Worm (Caenorhabditis elegans) whole organism, L2 larva: Measurements from ENCODE around the gene cyk-7.

Experiments
- ZK546.5 ChIP-seq: sonication (generic microtip); optimal IDR thresholded peaks from 2 replicates; lab custom pipeline; 2017; ENCODE audit warnings: missing biosample characterization, missing genetic modification characterization
- alr-1 ChIP-seq: fragments of 150-350 bp; optimal IDR thresholded peaks from 2 replicates; lab custom pipeline; 2014; ENCODE audit warnings: missing biosample characterization, missing genetic modification characterization
- ama-1 ChIP-seq: fragments of 150-350 bp; optimal IDR thresholded peaks from 2 replicates; lab custom pipeline; 2018; ENCODE audit warnings: inconsistent platforms
- elt-3 ChIP-seq: sonication (generic microtip); optimal IDR thresholded peaks from 2 replicates; lab custom pipeline; 2017; ENCODE audit warnings: missing biosample characterization, missing genetic modification characterization
- fos-1 ChIP-seq: fragments of 150-350 bp; optimal IDR thresholded peaks from 2 replicates; lab custom pipeline; 2014; ENCODE audit warnings: missing biosample characterization, missing genetic modification characterization
- lsy-2 ChIP-seq, 2 experiments: fragments of 150-350 bp in 1 of 2; sonication (generic microtip) in 1 of 2; optimal IDR thresholded peaks; 2 replicates each; lab custom pipeline; 2014 to 2017; ENCODE audit warnings: missing biosample characterization in 2 of 2, missing genetic modification characterization in 2 of 2
- mab-5 ChIP-seq: fragments of 150-350 bp; optimal IDR thresholded peaks from 2 replicates; lab custom pipeline; 2014; ENCODE audit warnings: missing biosample characterization, missing genetic modification characterization
- nhr-21 ChIP-seq: fragments of 150-350 bp; optimal IDR thresholded peaks from 2 replicates; lab custom pipeline; 2014; ENCODE audit warnings: missing biosample characterization, missing genetic modification characterization
- sem-4 ChIP-seq: fragments of 150-350 bp; optimal IDR thresholded peaks from 2 replicates; lab custom pipeline; 2014; ENCODE audit warnings: missing biosample characterization, missing genetic modification reagents, missing genetic modification characterization
- skn-1 ChIP-seq: sonication (generic microtip); optimal IDR thresholded peaks from 2 replicates; lab custom pipeline; 2017; ENCODE audit warnings: missing biosample characterization, missing genetic modification characterization
- snpc-4 ChIP-seq: fragments of 150-350 bp; optimal IDR thresholded peaks from 2 replicates; lab custom pipeline; 2014; ENCODE audit warnings: missing biosample characterization, missing genetic modification characterization
- unc-62 ChIP-seq: fragments of 150-350 bp; optimal IDR thresholded peaks from 2 replicates; lab custom pipeline; 2014; ENCODE audit warnings: missing biosample characterization, missing genetic modification reagents, missing genetic modification characterization
- ztf-1 ChIP-seq: fragments of 200-800 bp; sonication (Bioruptor generic); conservative IDR thresholded peaks from 2 replicates; pipeline ENCODE4 v1.3.6; 2022; ENCODE audit warnings: missing genetic modification characterization, missing compliant biosample characterization

ce11 chrIII:7792970-7793369 lies 2.2 kb downstream of the cyk-7 start:
- no peak for TF ChIP-seq ama-1 (lab: Kevin White, UChicago)
- no peak for TF ChIP-seq ZK546.5 (tag; lab: Kevin White, UChicago)
- peak; percentile 10 for TF ChIP-seq unc-62 (GFP tag; lab: Kevin White, UChicago)
- TF ChIP-seq snpc-4: no peak
- TF ChIP-seq fos-1: no peak
- peak in 1 of 2 experiments; percentile 21 for TF ChIP-seq lsy-2 (tag; optimal IDR thresholded peaks at IDR 0.05; lab: Kevin White, UChicago)
- TF ChIP-seq mab-5 (tag; lab: Kevin White, UChicago): peak; percentile 71
- TF ChIP-seq skn-1: no peak
- no peak for TF ChIP-seq alr-1 (tag; lab: Kevin White, UChicago)
- TF ChIP-seq nhr-21 (tag; lab: Kevin White, UChicago): no peak
- TF ChIP-seq elt-3 (tag; lab: Kevin White, UChicago): no peak
- TF ChIP-seq ztf-1 (GFP tag; lab: Robert Waterston, UW): no peak
- TF ChIP-seq sem-4 (tag; lab: Kevin White, UChicago): no peak
